Fruit fly (Drosophila melanogaster) whole organism, embryonic: Measurements from ENCODE around the gene CG33769.
A peak's percentile ranks its signal among the peaks of the same experiment; 100 is the strongest.

Source experiments
- Aef1 ChIP-seq: fragments of 200-800 bp; sonication (Bioruptor generic); IDR thresholded peaks from 3 replicates; pipeline ENCODE4 v1.3.6; 2022; ENCODE audit warnings: missing biosample characterization, missing genetic modification characterization
- Bdp1 ChIP-seq: fragments of 200-800 bp; sonication (Bioruptor generic); optimal IDR thresholded peaks from 3 replicates; lab custom pipeline; 2016; ENCODE audit warnings: missing biosample characterization, missing genetic modification characterization
- CG10321 ChIP-seq: fragments of 200-800 bp; sonication (Bioruptor generic); IDR thresholded peaks from 2 replicates; pipeline ENCODE4 v1.3.6; 2022; ENCODE audit warnings: missing biosample characterization, missing genetic modification characterization
- CG15479 ChIP-seq: fragments of 200-800 bp; sonication (Bioruptor generic); optimal IDR thresholded peaks from 3 replicates; lab custom pipeline; 2019; ENCODE audit warnings: missing biosample characterization, mild to moderate bottlenecking, missing genetic modification characterization, moderate library complexity
- CG1647 ChIP-seq: fragments of 200-800 bp; sonication (Bioruptor generic); optimal IDR thresholded peaks from 3 replicates; lab custom pipeline; 2016; ENCODE audit warnings: missing biosample characterization, missing genetic modification characterization
- CG17328 ChIP-seq: fragments of 200-800 bp; sonication (Bioruptor generic); IDR thresholded peaks from 2 replicates; pipeline ENCODE4 v1.3.6; 2022; ENCODE audit warnings: missing biosample characterization, missing genetic modification characterization
- CG2199 ChIP-seq: fragments of 200-800 bp; sonication (Bioruptor generic); IDR thresholded peaks from 3 replicates; pipeline ENCODE4 v1.3.6; 2022; ENCODE audit warnings: missing biosample characterization, missing genetic modification characterization
- CG4360 ChIP-seq: fragments of 200-800 bp; sonication (Bioruptor generic); IDR thresholded peaks from 2 replicates; pipeline ENCODE4 v1.3.6; 2022; ENCODE audit warnings: missing biosample characterization, missing genetic modification characterization
- CG5180 ChIP-seq: fragments of 200-800 bp; sonication (Bioruptor generic); optimal IDR thresholded peaks from 3 replicates; lab custom pipeline; 2017; ENCODE audit warnings: missing biosample characterization, missing genetic modification characterization, mild to moderate bottlenecking, moderate library complexity, missing genetic modification reagents
- CG6654 ChIP-seq: fragments of 200-800 bp; sonication (Bioruptor generic); optimal IDR thresholded peaks from 2 replicates; lab custom pipeline; 2017; ENCODE audit warnings: missing biosample characterization, mild to moderate bottlenecking, missing genetic modification characterization
- CG6791 ChIP-seq: fragments of 200-800 bp; sonication (Bioruptor generic); IDR thresholded peaks from 3 replicates; pipeline ENCODE4 v1.3.6; 2022; ENCODE audit warnings: missing biosample characterization, missing genetic modification characterization; ENCODE audit not compliant: partially characterized antibody
- CG8290 ChIP-seq, 3 experiments: fragments of 200-800 bp; sonication (Bioruptor generic); optimal IDR thresholded peaks; 2 replicates each; lab custom pipeline; 2016 to 2019; ENCODE audit warnings: missing biosample characterization in 3 of 3, missing genetic modification characterization in 3 of 3, mild to moderate bottlenecking in 2 of 3, moderate library complexity in 1 of 3
- CTCF ChIP-seq: fragments of 200-800 bp; sonication (Bioruptor generic); optimal IDR thresholded peaks from 2 replicates; lab custom pipeline; 2017; ENCODE audit warnings: missing biosample characterization, mild to moderate bottlenecking, missing genetic modification characterization, moderate library complexity
- CoRest ChIP-seq: fragments of 200-800 bp; sonication (Bioruptor generic); optimal IDR thresholded peaks from 3 replicates; lab custom pipeline; 2018; ENCODE audit warnings: missing biosample characterization, mild to moderate bottlenecking, missing genetic modification characterization, moderate library complexity
- Deaf1 ChIP-seq: fragments of 200-800 bp; optimal IDR thresholded peaks from 3 replicates; lab custom pipeline; 2019; ENCODE audit warnings: missing biosample characterization, mild to moderate bottlenecking, missing genetic modification characterization, moderate library complexity
- Dip2 ChIP-seq: fragments of 200-800 bp; sonication (Bioruptor generic); IDR thresholded peaks from 2 replicates; pipeline ENCODE4 v1.3.6; 2022; ENCODE audit warnings: missing biosample characterization, missing genetic modification characterization
- Ets65A ChIP-seq: fragments of 200-800 bp; sonication (Bioruptor generic); peaks from one replicate; lab custom pipeline; 2016; ENCODE audit warnings: missing biosample characterization, missing genetic modification characterization
- MBD-R2 ChIP-seq: fragments of 200-800 bp; sonication (Bioruptor generic); IDR thresholded peaks from 2 replicates; pipeline ENCODE4 v1.3.6; 2022; ENCODE audit warnings: missing biosample characterization, missing genetic modification characterization
- Med ChIP-seq: fragments of 200-800 bp; sonication (Bioruptor generic); peaks from one replicate; lab custom pipeline; 2016; ENCODE audit warnings: missing biosample characterization, missing genetic modification characterization, mild to moderate bottlenecking, inconsistent platforms, moderate library complexity
- NC2β ChIP-seq: fragments of 200-800 bp; sonication (Bioruptor generic); optimal IDR thresholded peaks from 2 replicates; lab custom pipeline; 2016; ENCODE audit warnings: missing biosample characterization, missing genetic modification characterization
- Nf-YB ChIP-seq: fragments of 200-800 bp; sonication (Bioruptor generic); optimal IDR thresholded peaks from 3 replicates; lab custom pipeline; 2019; ENCODE audit warnings: missing biosample characterization, mild to moderate bottlenecking, missing genetic modification characterization, moderate library complexity
- Nf-YC ChIP-seq: fragments of 200-800 bp; optimal IDR thresholded peaks from 3 replicates; lab custom pipeline; 2019; ENCODE audit warnings: missing biosample characterization, mild to moderate bottlenecking, missing genetic modification characterization, moderate library complexity
- Ravus ChIP-seq: fragments of 200-800 bp; sonication (Bioruptor generic); IDR thresholded peaks from 2 replicates; pipeline ENCODE4 v1.3.6; 2022; ENCODE audit warnings: missing biosample characterization, missing genetic modification characterization
- Trl ChIP-seq, 3 experiments: fragments of >200 bp in 2 of 3; fragments of 200-800 bp in 1 of 3; sonication (Bioruptor generic) in 1 of 3; optimal IDR thresholded peaks; 2 replicates in 1 of 3; 3 replicates in 2 of 3; lab custom pipeline; 2016 to 2017; ENCODE audit warnings: missing biosample characterization in 1 of 3, missing genetic modification characterization in 1 of 3
- cg ChIP-seq: fragments of 200-800 bp; sonication (Bioruptor generic); optimal IDR thresholded peaks from 3 replicates; lab custom pipeline; 2019; ENCODE audit warnings: missing biosample characterization, mild to moderate bottlenecking, missing genetic modification characterization, moderate library complexity
- ewg ChIP-seq: fragments of 200-800 bp; sonication (Bioruptor generic); optimal IDR thresholded peaks from 3 replicates; lab custom pipeline; 2017; ENCODE audit warnings: mild to moderate bottlenecking, missing biosample characterization, missing genetic modification reagents, missing genetic modification characterization
- knrl ChIP-seq: fragments of 200-800 bp; sonication (Bioruptor generic); IDR thresholded peaks from 3 replicates; pipeline ENCODE4 v1.3.6; 2022; ENCODE audit warnings: missing biosample characterization, missing genetic modification characterization; ENCODE audit not compliant: partially characterized antibody
- nerfin-1 ChIP-seq: fragments of 200-800 bp; sonication (Bioruptor generic); optimal IDR thresholded peaks from 3 replicates; lab custom pipeline; 2019; ENCODE audit warnings: missing biosample characterization, mild to moderate bottlenecking, missing genetic modification characterization, moderate library complexity
- pita ChIP-seq: fragments of 200-800 bp; sonication (Bioruptor generic); optimal IDR thresholded peaks from 2 replicates; lab custom pipeline; 2017; ENCODE audit warnings: missing biosample characterization, mild to moderate bottlenecking, missing genetic modification characterization
- scrt ChIP-seq: fragments of 200-800 bp; sonication (Bioruptor generic); optimal IDR thresholded peaks from 2 replicates; lab custom pipeline; 2018; ENCODE audit warnings: missing biosample characterization, mild to moderate bottlenecking, missing genetic modification characterization, moderate library complexity
- sens ChIP-seq: fragments of 200-800 bp; sonication (Bioruptor generic); peaks from one replicate; lab custom pipeline; 2016; ENCODE audit warnings: missing biosample characterization, missing genetic modification characterization
- stwl ChIP-seq: fragments of 200-800 bp; sonication (Bioruptor generic); optimal IDR thresholded peaks from 3 replicates; lab custom pipeline; 2018; ENCODE audit warnings: missing biosample characterization, mild to moderate bottlenecking, missing genetic modification characterization, moderate library complexity
- tll ChIP-seq, 2 experiments: fragments of 200-800 bp in 1 of 2; fragments of >200 bp in 1 of 2; sonication (Bioruptor generic) in 1 of 2; optimal IDR thresholded peaks; 2 replicates each; lab custom pipeline; 2017 to 2019; ENCODE audit warnings: missing biosample characterization in 2 of 2, missing genetic modification characterization in 2 of 2, mild to moderate bottlenecking in 1 of 2, moderate library complexity in 1 of 2
- tup ChIP-seq: fragments of 200-800 bp; sonication (Bioruptor generic); optimal IDR thresholded peaks from 2 replicates; lab custom pipeline; 2016; ENCODE audit warnings: missing biosample characterization, mild to moderate bottlenecking, missing genetic modification characterization, moderate library complexity

Gene CG33769

DNA sequence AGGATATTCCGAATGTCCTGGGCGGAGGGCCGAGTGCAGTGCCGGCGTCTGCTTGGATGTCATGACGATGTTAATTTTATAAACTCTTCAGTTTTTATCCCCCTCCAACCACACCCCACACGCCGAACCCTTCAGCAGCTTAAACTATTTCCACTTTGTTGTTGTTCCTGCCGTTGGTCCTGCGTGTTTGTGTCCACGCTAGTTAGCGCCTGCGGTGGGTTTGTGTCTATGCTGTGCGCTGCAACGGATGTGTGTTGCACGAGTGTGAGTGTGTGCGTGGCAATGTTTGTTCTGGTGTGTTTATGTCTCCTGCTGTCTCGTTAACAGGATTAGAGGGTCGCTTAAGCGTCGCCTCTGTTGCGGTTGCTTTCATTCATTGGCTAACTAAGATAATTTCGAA, 30.9 kb upstream of the CG33769 start:
- TF ChIP-seq CG15479 (GFP tag; lab: Kevin White, UChicago) = peak; percentile 5
- TF ChIP-seq CG2199 = 0 out of 3 replicates have a peak, but pooled peaks have one; percentile 50
- peak; percentile 65 for TF ChIP-seq CG4360
- TF ChIP-seq CTCF = peak; percentile 41
- TF ChIP-seq pita (GFP tag; lab: Kevin White, UChicago) = peak; percentile 39
- peak; percentile 79 for TF ChIP-seq Ets65A
- TF ChIP-seq knrl (GFP tag; lab: Robert Waterston, UW) = no peak
- peak; percentile 22 for TF ChIP-seq cg (GFP tag; lab: Kevin White, UChicago)
- TF ChIP-seq Ravus = no peak
- TF ChIP-seq CG6654 (GFP tag; lab: Kevin White, UChicago) = no peak
- TF ChIP-seq ewg (GFP tag; lab: Kevin White, UChicago) = peak; percentile 40
- peak; percentile 41 for TF ChIP-seq Med

- TF ChIP-seq Dip2 (GFP tag; lab: Robert Waterston, UW) (peak; percentile 88), CG6791 (GFP tag; lab: Robert Waterston, UW) (peak; percentile 55; the same call in 2 of the 3 replicates), tup (GFP tag; lab: Kevin White, UChicago) (no peak), CG2199 (0 out of 3 replicates have a peak, but pooled peaks have one; percentile 46), MBD-R2 (GFP tag; lab: Robert Waterston, UW) (no peak), CG8290 (GFP tag; optimal IDR thresholded peaks at IDR 0.05; lab: Kevin White, UChicago) (peak; percentile 64), CG8290 (tag; optimal IDR thresholded peaks at IDR 0.05; lab: Kevin White, UChicago) (no peak), pita (GFP tag; lab: Kevin White, UChicago) (peak; percentile 19), CoRest (no peak), sens (GFP tag; lab: Kevin White, UChicago) (peak; percentile 71), CTCF (peak; percentile 91), stwl (tag; lab: Kevin White, UChicago) (peak; percentile 84)
- TF ChIP-seq, all 482 proteins: peak for 8
These were observed 13.6 kb upstream of the CG33769 start for dm6 chr3L:22634111-22634510.

dm6 chr3L:22637866-22638534, 9.7 kb upstream of the CG33769 start, which contains the start of gene CG14459:
CG14459 (minus strand) TSS chr3L:22637916.
- TF ChIP-seq CG5180 (GFP tag; lab: Kevin White, UChicago) = peak; percentile 93
- peak; percentile 82 for TF ChIP-seq Deaf1 (tag; lab: Kevin White, UChicago)
- TF ChIP-seq CG10321 (GFP tag; lab: Robert Waterston, UW) = no peak
- TF ChIP-seq, all 482 proteins: peak for 2

DNA sequence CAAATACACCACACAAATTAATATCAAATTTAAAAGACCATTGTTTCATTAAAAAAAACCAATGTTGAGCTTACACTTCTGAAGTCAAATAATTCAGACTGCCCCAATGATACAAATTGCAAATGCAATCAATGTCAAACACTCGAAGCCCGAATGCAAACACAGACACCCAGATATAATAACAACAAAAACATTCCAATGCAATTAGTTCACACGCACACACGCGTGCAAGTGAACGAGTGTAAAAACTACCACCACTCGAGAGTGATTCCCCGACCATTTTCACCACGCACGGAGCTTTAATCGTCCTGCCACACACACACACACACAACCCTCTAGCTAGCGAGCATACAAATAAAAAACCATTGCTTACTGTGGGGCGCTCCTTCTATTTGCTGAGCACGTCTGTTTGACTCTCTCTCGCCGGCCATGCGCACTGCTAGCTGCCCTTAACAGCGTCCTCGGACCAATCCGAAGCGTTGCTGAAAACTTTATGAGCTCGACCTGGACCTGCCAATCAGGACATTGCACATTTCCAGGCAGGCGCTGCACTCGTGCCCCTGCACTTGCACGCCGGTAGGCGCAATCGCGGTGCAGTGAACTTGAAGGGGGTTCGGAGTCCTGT, 5.3 kb upstream of the CG33769 start:
- peak; percentile 7 for TF ChIP-seq CG5180 (GFP tag; lab: Kevin White, UChicago)
- peak; percentile 70 for TF ChIP-seq ewg (GFP tag; lab: Kevin White, UChicago)
- no peak for TF ChIP-seq Bdp1 (GFP tag; lab: Kevin White, UChicago)
- TF ChIP-seq CG17328 (GFP tag; lab: Robert Waterston, UW) = no peak
- peak in 1 of 2 experiments; percentile 41 for TF ChIP-seq tll (GFP tag; optimal IDR thresholded peaks at IDR 0.05; lab: Kevin White, UChicago)
- TF ChIP-seq Trl (optimal IDR thresholded peaks at IDR 0.05; lab: Kevin White, UChicago) = peak in 1 of 2 experiments; percentile 11
- TF ChIP-seq Trl (GFP tag; optimal IDR thresholded peaks at IDR 0.05; lab: Kevin White, UChicago) = no peak
- TF ChIP-seq scrt = peak; percentile 38
- TF ChIP-seq CG1647 (GFP tag; lab: Kevin White, UChicago) = no peak
- peak; percentile 95 for TF ChIP-seq Nf-YC (tag; lab: Kevin White, UChicago)
- peak; percentile 94 for TF ChIP-seq Nf-YB
- TF ChIP-seq nerfin-1 = peak; percentile 91
- TF ChIP-seq CG4360 = 0 out of 2 replicates have a peak, but pooled peaks have one; percentile 29
- peak; percentile 51 for TF ChIP-seq cg (GFP tag; lab: Kevin White, UChicago)
- TF ChIP-seq NC2β (GFP tag; lab: Kevin White, UChicago) = no peak
- no peak for TF ChIP-seq Aef1 (GFP tag; lab: Robert Waterston, UW)
